Worm (Caenorhabditis elegans) whole organism, L4/young adult: ENCODE results near the gene nlp-27.

Experiments used
- W03F9.2 ChIP-seq: fragments of 150-350 bp; optimal IDR thresholded peaks from 2 replicates; lab custom pipeline; 2014; ENCODE audit warnings: missing biosample characterization, missing genetic modification characterization
- dao-5 ChIP-seq: sonication (generic microtip); optimal IDR thresholded peaks from 2 replicates; lab custom pipeline; 2016; ENCODE audit warnings: missing genotype, missing genetic modification characterization, moderate library complexity, missing compliant biosample characterization
- him-1 ChIP-seq: sonication (generic microtip); optimal IDR thresholded peaks from 2 replicates; lab custom pipeline; 2016; ENCODE audit warnings: missing genotype, missing genetic modification reagents, missing genetic modification characterization, missing compliant biosample characterization

DNA sequence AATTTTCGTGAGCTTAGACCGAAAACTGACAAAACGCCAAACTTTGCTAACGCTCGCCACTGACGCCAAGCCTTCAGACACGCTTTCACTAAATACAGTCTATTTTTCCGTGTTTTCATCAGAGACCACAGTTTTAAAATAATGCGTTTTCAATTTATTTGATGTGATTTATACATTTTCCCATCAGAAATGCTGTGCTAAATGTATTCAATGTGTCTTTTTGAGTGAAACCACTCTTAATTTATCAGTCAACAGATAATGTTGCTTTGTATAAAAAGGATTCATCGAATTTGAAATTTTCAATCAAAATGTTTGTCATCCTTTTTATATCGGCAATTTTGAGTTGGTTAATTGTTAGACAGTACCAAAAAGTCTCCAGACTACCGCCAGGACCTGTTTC is 42.1 kb downstream of the nlp-27 start, which contains the start of gene cyp-35A4:
- TF ChIP-seq him-1 (tag; lab: Kevin White, UChicago) (no peak), dao-5 (tag; lab: Kevin White, UChicago) (no peak), W03F9.2 (tag; lab: Kevin White, UChicago) (no peak)
